Worm (Caenorhabditis elegans) whole organism, mixed stage, embryonic: ENCODE measurements around the gene cdh-9.

ENCODE experiments used
- ces-1 ChIP-seq: fragments of 150-350 bp; optimal IDR thresholded peaks from 2 replicates; lab custom pipeline; 2014; ENCODE audit warnings: missing biosample characterization, missing genetic modification reagents, missing genetic modification characterization
- elt-3 ChIP-seq: fragments of 150-350 bp; optimal IDR thresholded peaks from 2 replicates; lab custom pipeline; 2014; ENCODE audit warnings: missing biosample characterization, missing genetic modification characterization
- nhr-2 ChIP-seq: fragments of 150-350 bp; optimal IDR thresholded peaks from 2 replicates; lab custom pipeline; 2014; ENCODE audit warnings: missing biosample characterization, missing genetic modification characterization
- nhr-76 ChIP-seq: sonication (generic microtip); optimal IDR thresholded peaks from 2 replicates; lab custom pipeline; 2017; ENCODE audit warnings: missing biosample characterization, missing genetic modification characterization
- sem-2 ChIP-seq: fragments of 200-800 bp; sonication (Bioruptor generic); optimal IDR thresholded peaks from 2 replicates; lab custom pipeline; 2018; ENCODE audit warnings: mild to moderate bottlenecking, missing genetic modification characterization, missing compliant biosample characterization
- snpc-4 ChIP-seq: fragments of 150-350 bp; optimal IDR thresholded peaks from 2 replicates; lab custom pipeline; 2014; ENCODE audit warnings: missing biosample characterization, missing genetic modification characterization
- unc-120 ChIP-seq: sonication (generic microtip); optimal IDR thresholded peaks from 2 replicates; lab custom pipeline; 2017; ENCODE audit warnings: missing genetic modification characterization, missing compliant biosample characterization; ENCODE audit not compliant: poor library complexity, severe bottlenecking

ce11 chrX:16546135-16546534, 48.9 kb upstream of the cdh-9 start:
- no peak for TF ChIP-seq unc-120 (tag; lab: Kevin White, UChicago)
- TF ChIP-seq elt-3 (tag; lab: Kevin White, UChicago), result no peak
- no peak for TF ChIP-seq nhr-2 (tag; lab: Kevin White, UChicago)
- TF ChIP-seq ces-1 (GFP tag; lab: Kevin White, UChicago), result no peak
- no peak for TF ChIP-seq sem-2 (GFP tag; lab: Kevin White, UChicago)
- no peak for TF ChIP-seq snpc-4 (tag; lab: Kevin White, UChicago)
- no peak for TF ChIP-seq nhr-76 (tag; lab: Kevin White, UChicago)
